Worm (Caenorhabditis elegans) whole organism, L4 larva: ENCODE measurements around the gene cgr-1.

Source experiments
- R02D3.7 ChIP-seq: fragments of 150-350 bp; sonication (generic microtip); optimal IDR thresholded peaks from 3 replicates; lab custom pipeline; 2014; ENCODE audit warnings: missing biosample characterization, missing genetic modification characterization
- Y105C5A.15 ChIP-seq: fragments of 200-800 bp; sonication (Bioruptor generic); IDR thresholded peaks from 2 replicates; pipeline ENCODE4 v1.3.6; 2022; ENCODE audit warnings: missing genetic modification characterization, missing compliant biosample characterization
- ZK337.2 ChIP-seq: fragments of 200-800 bp; sonication (Bioruptor generic); IDR thresholded peaks from 2 replicates; pipeline ENCODE4 v1.3.6; 2022; ENCODE audit warnings: missing genetic modification reagents, missing genetic modification characterization, missing compliant biosample characterization
- aly-2 ChIP-seq: sonication (generic microtip); optimal IDR thresholded peaks from 2 replicates; lab custom pipeline; 2018; ENCODE audit warnings: missing biosample characterization, missing genetic modification characterization
- ama-1 ChIP-seq: fragments of 150-350 bp; optimal IDR thresholded peaks from 2 replicates; lab custom pipeline; 2014; ENCODE audit warnings: inconsistent platforms, mixed read lengths
- attf-4 ChIP-seq: sonication (generic microtip); optimal IDR thresholded peaks from 3 replicates; lab custom pipeline; 2017; ENCODE audit warnings: missing biosample characterization, missing genetic modification characterization
- ceh-20 ChIP-seq: fragments of 200-800 bp; sonication (Bioruptor generic); IDR thresholded peaks from 2 replicates; pipeline ENCODE4 v1.3.6; 2022; ENCODE audit warnings: missing genetic modification reagents, missing genetic modification characterization, missing compliant biosample characterization
- ceh-28 ChIP-seq: fragments of 150-350 bp; optimal IDR thresholded peaks from 2 replicates; lab custom pipeline; 2014; ENCODE audit warnings: missing biosample characterization, missing genetic modification reagents, missing genetic modification characterization
- ceh-32 ChIP-seq: sonication (generic microtip); optimal IDR thresholded peaks from 2 replicates; lab custom pipeline; 2016; ENCODE audit warnings: mild to moderate bottlenecking, missing genetic modification characterization, missing compliant biosample characterization; ENCODE audit not compliant: poor library complexity
- ceh-82 ChIP-seq: sonication (generic microtip); optimal IDR thresholded peaks from 2 replicates; lab custom pipeline; 2017; ENCODE audit warnings: missing biosample characterization, missing genetic modification characterization
- cey-2 ChIP-seq: sonication (generic microtip); optimal IDR thresholded peaks from 3 replicates; lab custom pipeline; 2017; ENCODE audit warnings: missing genetic modification characterization, mild to moderate bottlenecking, missing compliant biosample characterization, antibody characterized with exemption, borderline replicate concordance; ENCODE audit not compliant: insufficient read depth
- daf-19 ChIP-seq: fragments of 200-800 bp; sonication (Bioruptor generic); conservative IDR thresholded peaks from 2 replicates; pipeline ENCODE4 v1.3.6; 2022; ENCODE audit warnings: missing genetic modification characterization, missing compliant biosample characterization
- dmd-6 ChIP-seq: fragments of 200-800 bp; sonication (Bioruptor generic); IDR thresholded peaks from 2 replicates; pipeline ENCODE4 v1.3.6; 2022; ENCODE audit warnings: missing genetic modification reagents, missing genetic modification characterization, missing compliant biosample characterization
- dmd-8 ChIP-seq: fragments of 200-800 bp; sonication (Bioruptor generic); IDR thresholded peaks from 2 replicates; pipeline ENCODE4 v1.3.6; 2022; ENCODE audit warnings: missing genetic modification characterization, missing compliant biosample characterization
- duxl-1 ChIP-seq: sonication (generic microtip); optimal IDR thresholded peaks from 2 replicates; lab custom pipeline; 2016; ENCODE audit warnings: mild to moderate bottlenecking, missing genetic modification characterization, moderate library complexity, missing compliant biosample characterization; ENCODE audit not compliant: poor library complexity
- egl-27 ChIP-seq: sonication (generic microtip); optimal IDR thresholded peaks from 3 replicates; lab custom pipeline; 2017; ENCODE audit warnings: missing biosample characterization, missing genetic modification reagents, missing genetic modification characterization
- egl-43 ChIP-seq: fragments of 200-800 bp; sonication (Bioruptor generic); IDR thresholded peaks from 2 replicates; pipeline ENCODE4 v1.3.6; 2022; ENCODE audit warnings: missing genetic modification reagents, missing genetic modification characterization, missing compliant biosample characterization
- fkh-10 ChIP-seq: fragments of 150-350 bp; optimal IDR thresholded peaks from 2 replicates; lab custom pipeline; 2014; ENCODE audit warnings: missing biosample characterization, missing genetic modification reagents, missing genetic modification characterization
- gei-8 ChIP-seq: fragments of 200-800 bp; sonication (Bioruptor generic); optimal IDR thresholded peaks from 2 replicates; lab custom pipeline; 2018; ENCODE audit warnings: mild to moderate bottlenecking, missing genetic modification characterization, missing compliant biosample characterization
- hlh-11 ChIP-seq: fragments of 200-800 bp; sonication (Bioruptor generic); optimal IDR thresholded peaks from 2 replicates; lab custom pipeline; 2018; ENCODE audit warnings: mild to moderate bottlenecking, missing genetic modification characterization, missing compliant biosample characterization
- hmg-1.1 ChIP-seq: fragments of 200-800 bp; sonication (Bioruptor generic); IDR thresholded peaks from 2 replicates; pipeline ENCODE4 v1.3.6; 2022; ENCODE audit warnings: missing genetic modification reagents, missing genetic modification characterization, missing compliant biosample characterization
- lir-3 ChIP-seq: sonication (generic microtip); optimal IDR thresholded peaks from 2 replicates; lab custom pipeline; 2016; ENCODE audit warnings: mild to moderate bottlenecking, missing genetic modification characterization, missing compliant biosample characterization
- lsy-2 ChIP-seq, 2 experiments: fragments of 150-350 bp in 1 of 2; sonication (generic microtip) in 1 of 2; optimal IDR thresholded peaks; 2 replicates each; lab custom pipeline; 2014 to 2017; ENCODE audit warnings: missing biosample characterization in 2 of 2, missing genetic modification characterization in 2 of 2
- mdt-29 ChIP-seq: fragments of 200-800 bp; sonication (Bioruptor generic); IDR thresholded peaks from 2 replicates; pipeline ENCODE4 v1.3.6; 2022; ENCODE audit warnings: missing genetic modification reagents, missing genetic modification characterization, missing compliant biosample characterization
- mep-1 ChIP-seq: fragments of 150-350 bp; sonication (generic microtip); optimal IDR thresholded peaks from 3 replicates; lab custom pipeline; 2014; ENCODE audit warnings: missing biosample characterization, missing genetic modification characterization
- mxl-2 ChIP-seq: fragments of 200-800 bp; sonication (Bioruptor generic); conservative IDR thresholded peaks from 2 replicates; pipeline ENCODE4 v1.3.6; 2022; ENCODE audit warnings: missing genetic modification reagents, missing genetic modification characterization, missing compliant biosample characterization
- mxl-3 ChIP-seq: fragments of 200-800 bp; sonication (Bioruptor generic); optimal IDR thresholded peaks from 2 replicates; lab custom pipeline; 2018; ENCODE audit warnings: mild to moderate bottlenecking, missing genetic modification characterization, missing compliant biosample characterization
- nhr-10 ChIP-seq: fragments of 150-350 bp; optimal IDR thresholded peaks from 2 replicates; lab custom pipeline; 2014; ENCODE audit warnings: missing biosample characterization, missing genetic modification characterization
- nhr-102 ChIP-seq: sonication (generic microtip); optimal IDR thresholded peaks from 2 replicates; lab custom pipeline; 2016; ENCODE audit warnings: mild to moderate bottlenecking, missing genetic modification characterization, moderate library complexity, missing compliant biosample characterization
- nhr-11 ChIP-seq: fragments of 150-350 bp; optimal IDR thresholded peaks from 2 replicates; lab custom pipeline; 2014; ENCODE audit warnings: missing biosample characterization, missing genetic modification characterization
- nhr-25 ChIP-seq: sonication (generic microtip); optimal IDR thresholded peaks from 2 replicates; lab custom pipeline; 2017; ENCODE audit warnings: missing genetic modification characterization, mild to moderate bottlenecking, missing compliant biosample characterization, antibody characterized with exemption, moderate library complexity, borderline replicate concordance; ENCODE audit not compliant: insufficient read depth
- nhr-42 ChIP-seq: fragments of 200-800 bp; sonication (Bioruptor generic); IDR thresholded peaks from 2 replicates; pipeline ENCODE4 v1.3.6; 2022; ENCODE audit warnings: missing genetic modification characterization, missing compliant biosample characterization
- nhr-76 ChIP-seq: fragments of 150-350 bp; optimal IDR thresholded peaks from 2 replicates; lab custom pipeline; 2014; ENCODE audit warnings: missing biosample characterization, missing genetic modification characterization
- nhr-77 ChIP-seq: fragments of 150-350 bp; optimal IDR thresholded peaks from 2 replicates; lab custom pipeline; 2014; ENCODE audit warnings: missing biosample characterization, missing genetic modification characterization
- pha-4 ChIP-seq, 2 experiments: fragments of 150-350 bp in 1 of 2; fragments of 200-800 bp in 1 of 2; sonication (Bioruptor generic) in 1 of 2; IDR thresholded peaks in 1 of 2; optimal IDR thresholded peaks in 1 of 2; 2 replicates each; pipeline versions ENCODE4 v1.3.6 to Lab custom; 2014 to 2022; ENCODE audit warnings: missing genetic modification characterization in 2 of 2, missing genetic modification reagents in 2 of 2, missing biosample characterization in 1 of 2, missing compliant biosample characterization in 1 of 2
- php-3 ChIP-seq: fragments of 200-800 bp; sonication (Bioruptor generic); IDR thresholded peaks from 2 replicates; pipeline ENCODE4 v1.3.6; 2022; ENCODE audit warnings: missing genetic modification reagents, missing genetic modification characterization, missing compliant biosample characterization
- rbr-2 ChIP-seq: sonication (generic microtip); optimal IDR thresholded peaks from 2 replicates; lab custom pipeline; 2016; ENCODE audit warnings: missing genotype, missing genetic modification characterization, missing compliant biosample characterization
- saeg-2 ChIP-seq: fragments of 200-800 bp; sonication (Bioruptor generic); IDR thresholded peaks from 2 replicates; pipeline ENCODE4 v1.3.6; 2022; ENCODE audit warnings: missing genetic modification reagents, missing genetic modification characterization, missing compliant biosample characterization
- skn-1 ChIP-seq: fragments of 150-350 bp; optimal IDR thresholded peaks from 2 replicates; lab custom pipeline; 2014; ENCODE audit warnings: missing biosample characterization, missing genetic modification characterization
- spr-3 ChIP-seq: fragments of 200-800 bp; sonication (Bioruptor generic); optimal IDR thresholded peaks from 2 replicates; lab custom pipeline; 2018; ENCODE audit warnings: mild to moderate bottlenecking, missing genetic modification characterization, missing compliant biosample characterization
- tra-1 ChIP-seq: fragments of 200-800 bp; sonication (Bioruptor generic); IDR thresholded peaks from 2 replicates; pipeline ENCODE4 v1.3.6; 2022; ENCODE audit warnings: missing genetic modification reagents, missing genetic modification characterization, missing compliant biosample characterization
- unc-130 ChIP-seq: sonication (generic microtip); optimal IDR thresholded peaks from 2 replicates; lab custom pipeline; 2016; ENCODE audit warnings: missing genetic modification reagents, missing genetic modification characterization, missing compliant biosample characterization
- unc-62 ChIP-seq, 3 experiments: fragments of 150-350 bp in 1 of 3; sonication (generic microtip); optimal IDR thresholded peaks in 2 of 3; peaks in 1 of 3; 1 replicate in 1 of 3; 2 replicates in 2 of 3; lab custom pipeline; 2014 to 2017; ENCODE audit warnings: missing biosample characterization in 3 of 3, missing genetic modification characterization in 3 of 3, missing genetic modification reagents in 3 of 3, missing genotype in 1 of 3
- zfp-2 ChIP-seq: sonication (generic microtip); optimal IDR thresholded peaks from 2 replicates; lab custom pipeline; 2016; ENCODE audit warnings: mild to moderate bottlenecking, missing genetic modification characterization, missing compliant biosample characterization
- zip-11 ChIP-seq: fragments of 200-800 bp; sonication (Bioruptor generic); IDR thresholded peaks from 2 replicates; pipeline ENCODE4 v1.3.6; 2022; ENCODE audit warnings: missing genetic modification characterization, missing compliant biosample characterization

The cgr-1 gene

ce11 chrX:3634782-3635181 lies 34.5 kb upstream of the cgr-1 start:
- TF ChIP-seq nhr-11 (no peak), Y105C5A.15 (GFP tag; lab: Robert Waterston, UW) (no peak), aly-2 (no peak), fkh-10 (GFP tag; lab: Kevin White, UChicago) (no peak), egl-27 (tag; lab: Kevin White, UChicago) (no peak), nhr-10 (tag; lab: Kevin White, UChicago) (no peak), R02D3.7 (tag; lab: Kevin White, UChicago) (no peak)

ce11 chrX:3633654-3634053 lies 33.4 kb upstream of the cgr-1 start, which contains the start of gene gst-11:
gst-11 (minus strand) TSS chrX:3633754.
- TF ChIP-seq rbr-2: no peak
- TF ChIP-seq ama-1 (lab: Kevin White, UChicago): no peak
- peak in 1 of 2 experiments; percentile 2 for TF ChIP-seq unc-62 (GFP tag; optimal IDR thresholded peaks at IDR 0.05 in 1 of 2; lab: Kevin White, UChicago)
- TF ChIP-seq unc-62 (tag; optimal IDR thresholded peaks at IDR 0.05; lab: Kevin White, UChicago): no peak
- no peak for TF ChIP-seq php-3 (GFP tag; lab: Robert Waterston, UW)
- TF ChIP-seq, all 104 proteins: peak for 1

- TF ChIP-seq nhr-10 (tag; lab: Kevin White, UChicago) (no peak), skn-1 (tag; lab: Kevin White, UChicago) (no peak), ceh-20 (no peak), zfp-2 (tag; lab: Kevin White, UChicago) (no peak), nhr-102 (no peak), egl-27 (tag; lab: Kevin White, UChicago) (no peak), gei-8 (GFP tag; lab: Kevin White, UChicago) (no peak), lsy-2 (tag; optimal IDR thresholded peaks at IDR 0.05; lab: Kevin White, UChicago) (no peak), nhr-42 (GFP tag; lab: Robert Waterston, UW) (no peak), mep-1 (no peak), hmg-1.1 (no peak), saeg-2 (GFP tag; lab: Robert Waterston, UW) (0 out of 2 replicates have a peak, but pooled peaks have one; percentile 37), zip-11 (GFP tag; lab: Robert Waterston, UW) (no peak), dmd-6 (no peak), cey-2 (tag; lab: Kevin White, UChicago) (no peak), nhr-11 (no peak), attf-4 (tag; lab: Kevin White, UChicago) (no peak), Y105C5A.15 (GFP tag; lab: Robert Waterston, UW) (no peak), duxl-1 (tag; lab: Kevin White, UChicago) (no peak), spr-3 (GFP tag; lab: Kevin White, UChicago) (no peak), daf-19 (no peak), nhr-77 (tag; lab: Kevin White, UChicago) (no peak), mxl-2 (GFP tag; lab: Robert Waterston, UW) (no peak), nhr-76 (tag; lab: Kevin White, UChicago) (no peak), ceh-32 (no peak), mxl-3 (GFP tag; lab: Kevin White, UChicago) (no peak), R02D3.7 (tag; lab: Kevin White, UChicago) (no peak), ceh-82 (tag; lab: Kevin White, UChicago) (no peak), dmd-8 (GFP tag; lab: Robert Waterston, UW) (0 out of 2 replicates have a peak, but pooled peaks have one; percentile 20), nhr-25 (tag; lab: Kevin White, UChicago) (no peak), lir-3 (no peak), ZK337.2 (GFP tag; lab: Robert Waterston, UW) (0 out of 2 replicates have a peak, but pooled peaks have one; percentile 11), ceh-28 (tag; lab: Kevin White, UChicago) (no peak), pha-4 (GFP tag; IDR thresholded peaks at IDR 0.05; lab: Robert Waterston, UW) (no peak), pha-4 (tag; optimal IDR thresholded peaks at IDR 0.05; lab: Kevin White, UChicago) (no peak), unc-130 (GFP tag; lab: Kevin White, UChicago) (no peak), tra-1 (GFP tag; lab: Robert Waterston, UW) (no peak), mdt-29 (no peak; the same call in 1 of the 2 replicates), egl-43 (GFP tag; lab: Robert Waterston, UW) (no peak), php-3 (GFP tag; lab: Robert Waterston, UW) (no peak), hlh-11 (tag; lab: Kevin White, UChicago) (no peak), fkh-10 (GFP tag; lab: Kevin White, UChicago) (no peak)
These were observed 31.3 kb upstream of the cgr-1 start for ce11 chrX:3631550-3631949.
